Worm (Caenorhabditis elegans) whole organism, L4/young adult: ENCODE results near the gene F38E11.9.

Experiments
- W03F9.2 ChIP-seq: fragments of 150-350 bp; optimal IDR thresholded peaks from 2 replicates; lab custom pipeline; 2014; ENCODE audit warnings: missing biosample characterization, missing genetic modification characterization
- dao-5 ChIP-seq: sonication (generic microtip); optimal IDR thresholded peaks from 2 replicates; lab custom pipeline; 2016; ENCODE audit warnings: missing genotype, missing genetic modification characterization, moderate library complexity, missing compliant biosample characterization
- him-1 ChIP-seq: sonication (generic microtip); optimal IDR thresholded peaks from 2 replicates; lab custom pipeline; 2016; ENCODE audit warnings: missing genotype, missing genetic modification reagents, missing genetic modification characterization, missing compliant biosample characterization

F38E11.9 gene

ce11 chrIV:9443940-9444339, at the start of gene F38E11.9:
F38E11.9 (minus strand) TSS chrIV:9444040.
- no peak for TF ChIP-seq W03F9.2 (tag; lab: Kevin White, UChicago)
- no peak for TF ChIP-seq him-1 (tag; lab: Kevin White, UChicago)
- TF ChIP-seq dao-5 = no peak

- no peak for TF ChIP-seq dao-5
- TF ChIP-seq W03F9.2 (tag; lab: Kevin White, UChicago) = no peak
- no peak for TF ChIP-seq him-1 (tag; lab: Kevin White, UChicago)
These were observed 46.5 kb upstream of the F38E11.9 start, which contains the start of gene sru-6 for ce11 chrIV:9490320-9490719. sru-6 (plus strand) TSS chrIV:9490620.

- no peak for TF ChIP-seq W03F9.2 (tag; lab: Kevin White, UChicago)
These were observed 44.5 kb upstream of the F38E11.9 start, which contains the start of gene sru-1 for ce11 chrIV:9488315-9488714. sru-1 (plus strand) TSS chrIV:9488615.

- TF ChIP-seq him-1 (tag; lab: Kevin White, UChicago) (no peak), W03F9.2 (tag; lab: Kevin White, UChicago) (no peak), dao-5 (no peak)
These were observed 42.9 kb upstream of the F38E11.9 start for ce11 chrIV:9486779-9487178.

DNA sequence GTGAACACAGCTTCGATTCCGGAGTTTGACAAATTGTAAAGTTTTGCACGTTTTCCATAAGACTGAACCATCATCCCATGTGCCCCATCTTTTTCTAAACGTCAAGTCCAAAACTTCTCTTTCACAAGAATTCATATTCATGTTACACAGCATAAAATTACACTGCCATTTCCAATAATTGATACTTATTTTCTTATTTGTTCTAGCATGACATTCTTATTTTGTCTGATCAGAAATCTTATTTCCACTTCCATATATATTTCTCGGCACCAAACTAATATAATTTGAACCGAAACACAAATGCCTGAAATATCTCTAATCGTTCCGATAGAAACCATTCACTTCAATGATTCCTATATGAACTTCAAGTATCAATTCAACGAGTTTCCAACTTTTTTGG, 42.1 kb upstream of the F38E11.9 start, which contains the start of gene sru-2:
sru-2 (plus strand) TSS at position 301 of the 400 bp plus-strand sequence.
- no peak for TF ChIP-seq W03F9.2 (tag; lab: Kevin White, UChicago)
- no peak for TF ChIP-seq dao-5
- no peak for TF ChIP-seq him-1 (tag; lab: Kevin White, UChicago)

DNA sequence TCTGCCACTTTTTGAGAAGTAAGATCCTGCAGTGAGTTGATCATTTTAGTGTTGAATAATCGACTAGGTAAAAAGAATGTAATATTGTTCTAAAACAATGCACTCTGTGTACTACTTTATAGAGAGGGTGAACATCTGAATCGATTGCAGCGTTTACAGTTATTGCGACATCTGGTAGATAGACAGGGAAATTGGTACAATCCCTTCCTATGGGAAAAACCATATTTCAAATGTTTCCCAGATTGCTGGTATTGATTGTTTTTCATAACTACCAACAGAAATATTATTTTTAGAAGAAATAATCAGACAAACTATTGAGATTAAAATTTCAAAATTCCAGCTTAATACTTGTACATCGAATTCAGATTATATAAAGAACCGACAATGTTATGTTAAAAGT, 41.2 kb upstream of the F38E11.9 start, which contains the start of gene gadr-2:
gadr-2 (minus strand) TSS at position 101 of the 400 bp plus-strand sequence.
- no peak for TF ChIP-seq dao-5
- no peak for TF ChIP-seq W03F9.2 (tag; lab: Kevin White, UChicago)
- TF ChIP-seq him-1 (tag; lab: Kevin White, UChicago) = no peak

DNA sequence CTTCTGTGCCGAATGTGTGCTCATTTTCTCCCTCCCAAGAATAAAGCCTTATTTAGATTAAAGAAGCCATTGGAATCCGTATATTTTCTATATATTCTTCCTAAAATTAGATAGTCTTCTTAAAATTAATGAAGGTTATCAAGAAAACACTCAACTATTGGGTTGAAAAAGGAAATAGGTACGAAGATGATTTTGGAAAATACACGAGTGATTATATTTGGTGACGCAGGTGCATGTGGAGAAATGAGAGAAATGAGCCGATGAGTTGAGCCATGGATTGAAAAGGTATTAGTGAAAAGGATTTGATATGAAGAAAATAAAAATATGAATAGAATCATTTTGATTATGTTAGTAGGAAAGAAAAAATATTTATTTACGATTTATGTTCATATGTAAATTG, 37.1 kb upstream of the F38E11.9 start, which contains the start of gene cng-3:
cng-3 (minus strand) TSS at position 102 of the 400 bp plus-strand sequence.
- TF ChIP-seq him-1 (tag; lab: Kevin White, UChicago) (no peak), dao-5 (no peak), W03F9.2 (tag; lab: Kevin White, UChicago) (no peak)

DNA sequence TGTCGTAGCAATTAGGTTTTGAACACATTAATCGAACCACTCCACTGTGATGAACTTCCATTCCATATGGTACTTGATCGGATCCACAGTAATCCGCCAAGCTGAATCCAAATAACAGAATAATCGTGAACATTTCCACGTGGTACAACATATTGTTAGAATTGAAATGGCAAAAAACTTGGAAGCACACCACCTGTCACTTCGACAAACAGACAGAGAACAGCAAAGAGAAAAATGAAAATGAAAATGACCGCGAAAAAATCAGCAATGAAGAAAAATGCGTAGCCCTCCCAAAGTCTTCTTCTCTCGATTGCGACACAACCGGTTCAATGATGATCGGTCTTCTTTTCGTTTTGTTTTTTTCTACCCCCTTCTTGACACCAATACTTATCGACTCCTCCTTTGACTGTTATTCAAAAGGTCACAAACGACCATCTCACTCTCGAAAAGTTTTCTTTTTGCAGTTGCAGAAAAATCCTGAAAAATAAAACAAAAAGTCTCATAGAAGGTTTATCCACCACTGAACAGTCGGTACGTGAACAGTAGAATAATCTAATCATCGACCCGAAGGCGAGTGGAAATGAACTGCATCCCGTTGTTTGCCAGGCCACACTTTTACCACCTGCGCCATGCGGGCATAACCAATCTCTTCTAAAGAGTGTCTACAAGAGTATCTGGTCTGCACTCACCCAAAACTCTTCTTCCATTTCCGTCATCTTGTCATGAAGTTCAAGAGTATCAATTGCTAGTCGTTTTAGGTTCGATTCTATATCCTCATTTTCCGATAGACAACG, 33.5 kb upstream of the F38E11.9 start, which contains the start of gene wrt-3:
wrt-3 (minus strand) TSS at position 322 of the 794 bp plus-strand sequence.
- TF ChIP-seq W03F9.2 (tag; lab: Kevin White, UChicago) (no peak), him-1 (tag; lab: Kevin White, UChicago) (peak; percentile 36), dao-5 (peak; percentile 88)

DNA sequence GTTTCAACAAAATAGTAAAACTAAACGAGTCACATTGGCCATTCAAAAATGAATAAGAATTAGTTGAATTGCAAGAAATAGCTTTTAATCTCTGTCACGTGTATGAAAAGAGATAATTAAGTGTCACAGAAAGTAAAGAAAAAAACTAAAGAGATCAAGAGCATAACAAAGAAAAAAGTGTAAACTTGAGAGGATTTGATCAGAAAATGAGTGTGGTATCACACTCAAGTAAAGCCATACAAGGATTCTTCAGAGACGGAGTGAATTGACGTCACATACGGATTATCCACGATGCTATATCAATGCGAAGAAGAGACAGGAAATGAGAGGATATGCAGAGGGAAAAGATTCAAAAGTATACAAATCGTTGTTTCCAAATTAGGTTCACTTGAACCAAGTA, 25.5 kb upstream of the F38E11.9 start:
- TF ChIP-seq dao-5 (no peak), W03F9.2 (tag; lab: Kevin White, UChicago) (no peak), him-1 (tag; lab: Kevin White, UChicago) (no peak)

DNA sequence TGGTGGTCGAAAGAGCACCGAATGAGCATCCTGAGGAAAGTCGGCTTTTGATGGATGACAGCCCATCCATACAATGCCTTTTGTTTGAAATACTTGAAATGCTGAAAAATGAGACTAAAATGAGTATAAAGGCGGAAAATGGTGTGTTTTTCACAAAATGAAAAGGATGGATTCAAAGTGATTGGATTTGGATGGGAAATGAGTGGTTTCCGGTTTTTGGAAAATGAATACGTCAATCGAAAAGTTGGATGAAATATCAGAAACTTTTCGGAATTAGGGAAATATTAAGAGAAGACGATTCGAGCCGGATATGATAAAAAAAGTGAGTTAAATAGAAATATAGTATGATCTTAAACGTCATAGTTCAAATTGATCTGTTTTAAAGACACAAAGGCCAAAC, 23.6 kb upstream of the F38E11.9 start, which contains the start of gene F38E11.6:
F38E11.6 (minus strand) TSS at position 101 of the 400 bp plus-strand sequence.
- TF ChIP-seq him-1 (tag; lab: Kevin White, UChicago) (no peak), dao-5 (no peak), W03F9.2 (tag; lab: Kevin White, UChicago) (no peak)

DNA sequence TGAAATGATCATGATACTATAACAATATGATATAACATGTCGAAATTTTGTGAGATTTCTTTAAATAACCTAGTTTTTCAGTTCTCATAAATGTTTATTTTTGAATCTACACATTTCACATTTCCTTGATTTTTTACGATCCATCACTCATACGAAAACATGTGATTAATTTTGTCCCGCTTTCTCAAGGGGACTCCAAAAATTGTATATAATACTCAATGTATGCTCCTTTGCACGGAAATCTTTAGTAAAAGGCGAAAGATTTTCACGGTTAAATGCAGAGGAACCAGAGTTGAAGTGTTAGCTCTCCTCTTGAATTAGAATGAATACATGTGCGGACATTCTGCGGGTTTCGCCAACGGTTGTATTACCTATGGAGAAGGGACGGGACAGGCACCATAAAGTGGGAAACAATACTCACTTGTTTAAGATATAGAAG, 20.5 kb upstream of the F38E11.9 start:
- TF ChIP-seq him-1 (tag; lab: Kevin White, UChicago) (no peak), dao-5 (no peak), W03F9.2 (tag; lab: Kevin White, UChicago) (no peak)

DNA sequence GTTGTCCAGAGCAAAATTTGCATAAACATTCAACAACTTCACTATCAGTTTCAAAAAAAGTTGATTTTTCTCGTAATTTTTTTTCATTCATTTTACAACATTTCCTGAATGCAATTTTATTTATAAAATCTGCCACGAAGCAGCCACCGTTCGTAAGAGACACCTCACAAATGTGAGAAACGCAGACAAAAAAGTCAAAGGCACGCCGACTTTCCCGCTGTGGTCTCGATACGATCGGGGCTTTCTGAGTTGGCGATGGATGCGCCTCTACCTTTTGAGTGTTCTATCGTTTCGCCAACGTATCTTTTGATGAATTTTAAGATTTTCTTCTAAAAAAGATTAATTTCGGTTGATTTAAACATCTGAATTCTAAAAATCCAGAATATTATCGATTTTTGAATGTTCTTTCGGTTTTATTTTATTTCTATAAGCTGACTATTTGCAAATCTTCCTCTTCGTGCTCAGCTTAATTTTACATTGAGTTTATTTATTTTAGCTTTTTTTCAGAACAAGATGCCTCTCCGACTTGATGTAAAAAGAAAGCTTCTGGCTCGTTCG, 15.5 kb upstream of the F38E11.9 start, which contains the start of gene copb-2:
copb-2 (plus strand) TSS at position 508 of the 558 bp plus-strand sequence.
- TF ChIP-seq dao-5 (no peak), him-1 (tag; lab: Kevin White, UChicago) (no peak), W03F9.2 (tag; lab: Kevin White, UChicago) (no peak)

DNA sequence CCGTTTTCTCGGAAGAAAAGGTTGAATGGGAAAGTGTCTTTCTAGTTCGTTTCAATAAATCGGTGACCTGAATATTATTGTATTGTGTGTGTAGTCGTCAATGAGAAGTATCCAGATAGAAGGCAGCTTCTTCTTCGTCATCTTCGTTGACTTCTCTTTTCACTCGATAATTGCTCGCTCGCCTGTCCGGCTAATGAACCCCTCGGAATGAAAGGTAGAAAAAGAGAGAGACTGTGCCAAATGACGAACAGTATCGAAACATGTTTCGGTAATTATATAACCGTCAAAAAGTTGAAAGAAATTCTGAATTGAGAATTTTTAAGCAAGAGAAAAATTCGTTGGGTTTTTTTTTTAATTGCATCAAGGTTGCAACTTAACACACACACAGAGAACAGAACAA, 13.6 kb upstream of the F38E11.9 start, which contains the start of gene cutl-17:
cutl-17 (minus strand) TSS at position 101 of the 400 bp plus-strand sequence.
- TF ChIP-seq dao-5 = no peak
- TF ChIP-seq W03F9.2 (tag; lab: Kevin White, UChicago) = no peak
- TF ChIP-seq him-1 (tag; lab: Kevin White, UChicago) = no peak

- TF ChIP-seq dao-5 (no peak), W03F9.2 (tag; lab: Kevin White, UChicago) (no peak), him-1 (tag; lab: Kevin White, UChicago) (no peak)
These were observed 8.0 kb upstream of the F38E11.9 start for ce11 chrIV:9451816-9452215.
